Worm (Caenorhabditis elegans): Measurements from ENCODE around the gene rpoa-49.

The rpoa-49 gene

DNA sequence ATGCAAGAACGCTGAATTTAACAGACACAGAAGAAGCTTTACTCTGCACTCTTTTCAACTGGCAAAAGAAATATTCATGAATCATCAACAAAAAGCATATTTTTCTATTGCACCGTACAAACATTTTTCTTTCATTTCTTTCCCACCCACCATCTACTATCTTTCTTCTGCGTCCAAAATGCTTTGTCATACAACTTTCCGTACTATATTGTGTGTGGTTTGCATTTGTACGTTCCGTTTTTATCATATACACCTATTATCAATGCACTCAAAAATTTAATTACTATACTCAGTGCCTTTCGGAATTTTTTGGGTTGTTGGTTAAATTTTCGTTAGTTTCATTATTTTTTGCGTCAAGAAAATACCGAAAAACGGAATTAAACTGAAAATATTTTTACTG, 22.8 kb downstream of the rpoa-49 start:
- no peak for TF ChIP-seq chd-7 (tag; optimal IDR thresholded peaks at IDR 0.05)
- no peak for TF ChIP-seq repo-1 (tag; optimal IDR thresholded peaks at IDR 0.05)
- no peak for TF ChIP-seq sea-2 (GFP tag; IDR thresholded peaks at IDR 0.05)
- TF ChIP-seq T26A5.8 (tag; optimal IDR thresholded peaks at IDR 0.05), result no peak
- TF ChIP-seq Y53G8AR.9 (GFP tag; conservative IDR thresholded peaks at IDR 0.05), result no peak
- TF ChIP-seq nhr-27 (tag; optimal IDR thresholded peaks at IDR 0.05), result no peak
- no peak for TF ChIP-seq cebp-1 (GFP tag; IDR thresholded peaks at IDR 0.05)
- TF ChIP-seq cebp-1 (tag; optimal IDR thresholded peaks at IDR 0.05), result no peak
- TF ChIP-seq hlh-12 (tag; optimal IDR thresholded peaks at IDR 0.05), result no peak
- no peak for TF ChIP-seq egl-18 (GFP tag; IDR thresholded peaks at IDR 0.05)
- TF ChIP-seq bed-1 (GFP tag; IDR thresholded peaks at IDR 0.05), result no peak
- no peak for TF ChIP-seq lin-54 (GFP tag; optimal IDR thresholded peaks at IDR 0.05)
- TF ChIP-seq K12H6.12 (tag; optimal IDR thresholded peaks at IDR 0.05), result no peak
- no peak for TF ChIP-seq madf-3 (GFP tag; IDR thresholded peaks at IDR 0.05)
- no peak for TF ChIP-seq tbx-9 (tag; optimal IDR thresholded peaks at IDR 0.05; ENCODE audit: borderline replicate concordance)

DNA sequence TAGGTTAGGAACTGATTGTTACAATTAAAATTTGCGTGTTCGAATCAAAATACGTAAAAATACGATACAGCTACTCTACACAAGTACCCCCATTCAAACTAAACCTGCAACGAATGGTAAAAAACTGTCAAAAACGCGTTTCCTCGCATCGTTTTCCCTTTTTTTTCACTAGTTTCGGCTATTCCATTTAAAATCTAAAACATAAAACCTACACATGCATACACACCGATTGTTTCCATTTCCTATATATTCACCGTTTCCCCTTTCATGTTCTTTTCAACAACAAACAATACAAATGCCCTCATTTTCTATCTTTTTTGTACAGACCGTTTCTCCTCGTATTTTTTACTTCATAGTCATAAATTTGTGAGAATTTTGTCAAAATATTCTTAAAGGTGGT, 23.9 kb downstream of the rpoa-49 start:
- TF ChIP-seq atf-7 (tag; optimal IDR thresholded peaks at IDR 0.05), result no peak
- TF ChIP-seq madf-6 (GFP tag; IDR thresholded peaks at IDR 0.05), result no peak
- TF ChIP-seq ceh-79 (tag; optimal IDR thresholded peaks at IDR 0.05), result no peak
- TF ChIP-seq efl-1 (GFP tag; optimal IDR thresholded peaks at IDR 0.05), result no peak
- no peak for TF ChIP-seq somi-1 (GFP tag; optimal IDR thresholded peaks at IDR 0.05)
- TF ChIP-seq ekl-4 (GFP tag; IDR thresholded peaks at IDR 0.05), result no peak
- TF ChIP-seq chd-7 (tag; optimal IDR thresholded peaks at IDR 0.05), result no peak

DNA sequence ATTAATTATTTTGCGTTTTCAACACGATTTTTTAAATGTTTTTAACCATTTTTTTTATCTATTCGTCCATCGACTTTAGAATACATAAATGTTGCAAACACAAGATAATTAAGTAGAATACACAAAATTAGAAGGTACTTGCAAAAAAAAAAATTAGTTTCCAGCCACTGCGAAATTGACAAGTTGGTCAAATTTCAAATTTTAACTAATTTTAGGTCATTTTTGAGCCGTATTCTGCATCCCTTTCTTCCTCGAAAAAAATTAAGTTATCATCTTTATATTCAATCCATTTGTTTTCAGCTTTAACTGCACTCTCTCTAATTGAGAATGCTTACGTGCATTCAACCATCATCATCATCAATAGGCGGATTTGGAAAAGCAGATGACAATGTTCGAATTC, 24.5 kb downstream of the rpoa-49 start, which contains the start of gene egl-26:
Gene egl-26, plus strand, starts transcription at position 301 of the 400 bp plus-strand sequence.
- TF ChIP-seq pbrm-1 (GFP tag; IDR thresholded peaks at IDR 0.05), result no peak
- TF ChIP-seq him-1 (tag; optimal IDR thresholded peaks at IDR 0.05), result no peak
- TF ChIP-seq F57C9.4 (tag; optimal IDR thresholded peaks at IDR 0.05), result no peak

DNA sequence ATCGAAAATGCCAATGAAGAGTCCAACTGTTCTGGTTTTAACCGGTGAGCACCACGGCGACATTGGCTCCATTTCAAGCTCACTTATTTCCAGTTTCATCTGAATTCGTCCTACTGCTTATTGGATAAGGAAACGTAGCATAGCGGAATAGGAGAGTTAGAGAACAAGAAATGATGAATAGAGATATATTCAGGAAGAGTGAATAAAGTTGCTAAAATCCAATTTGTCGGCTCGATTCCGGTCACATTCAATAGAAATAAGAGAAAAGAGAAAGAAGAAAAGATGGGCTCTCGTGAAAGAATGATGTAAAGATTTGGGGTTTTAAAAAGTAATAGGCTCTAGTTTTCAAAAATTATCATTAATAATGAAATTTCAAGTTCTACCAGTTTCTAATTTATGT, 28.5 kb downstream of the rpoa-49 start:
- TF ChIP-seq snpc-3.4 (tag; optimal IDR thresholded peaks at IDR 0.05) (no peak), nfyb-1 (GFP tag; IDR thresholded peaks at IDR 0.05) (no peak), Y95B8A.8 (GFP tag; IDR thresholded peaks at IDR 0.05) (no peak), F10E7.11 (tag; optimal IDR thresholded peaks at IDR 0.05) (no peak), nhr-90 (tag; optimal IDR thresholded peaks at IDR 0.05) (no peak), chd-7 (tag; optimal IDR thresholded peaks at IDR 0.05) (no peak), him-1 (tag; optimal IDR thresholded peaks at IDR 0.05) (no peak), mxl-1 (tag; optimal IDR thresholded peaks at IDR 0.05) (no peak), mes-4 (tag; optimal IDR thresholded peaks at IDR 0.05) (no peak), F55B11.4 (tag; optimal IDR thresholded peaks at IDR 0.05; ENCODE audit: borderline replicate concordance, insufficient read depth) (no peak), cebp-1 (GFP tag; IDR thresholded peaks at IDR 0.05) (no peak), cebp-1 (tag; optimal IDR thresholded peaks at IDR 0.05) (no peak), Y53F4B.3 (GFP tag; IDR thresholded peaks at IDR 0.05) (no peak), somi-1 (GFP tag; optimal IDR thresholded peaks at IDR 0.05) (no peak), bed-1 (GFP tag; IDR thresholded peaks at IDR 0.05) (no peak), tlf-1 (GFP tag; optimal IDR thresholded peaks at IDR 0.05) (no peak), ceh-79 (tag; optimal IDR thresholded peaks at IDR 0.05) (no peak)

DNA sequence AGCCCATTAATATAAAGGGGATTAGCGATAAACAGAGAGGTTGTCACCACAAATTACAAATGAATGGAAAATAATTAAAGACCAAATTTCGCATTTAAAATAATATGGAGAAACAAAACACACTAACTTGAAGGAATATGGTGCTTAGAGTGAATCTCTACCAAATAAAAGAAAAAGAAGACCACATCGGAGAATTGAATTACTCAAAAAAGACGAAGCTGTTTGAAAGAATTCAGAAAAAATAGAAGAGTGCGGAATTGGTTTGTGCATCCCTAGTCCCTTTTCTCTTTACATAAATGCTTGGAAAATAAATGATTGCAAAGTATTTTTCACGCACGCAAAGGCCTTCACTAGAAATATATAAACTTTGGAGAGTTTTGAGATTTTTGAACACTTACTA, 29.1 kb downstream of the rpoa-49 start:
- TF ChIP-seq T07F8.4 (tag; optimal IDR thresholded peaks at IDR 0.05) (no peak), F52B5.7 (tag; optimal IDR thresholded peaks at IDR 0.05) (no peak), F10E7.11 (tag; optimal IDR thresholded peaks at IDR 0.05) (no peak)

Measured in whole organism, young adult.